Fruit fly (Drosophila melanogaster) whole organism, embryonic: ENCODE measurements around the gene CG1638.
A peak's percentile ranks its signal among the peaks of the same experiment; 100 is the strongest.

Experiments used
- CG10654 ChIP-seq: fragments of 200-800 bp; sonication (Bioruptor generic); optimal IDR thresholded peaks from 2 replicates; lab custom pipeline; 2016; ENCODE audit warnings: missing biosample characterization, missing genetic modification characterization
- CG11093 ChIP-seq: fragments of 200-800 bp; sonication (Bioruptor generic); IDR thresholded peaks from 3 replicates; pipeline ENCODE4 v1.3.6; 2022; ENCODE audit warnings: missing biosample characterization, missing genetic modification characterization
- CG16813 ChIP-seq: fragments of 200-800 bp; sonication (Bioruptor generic); IDR thresholded peaks from 3 replicates; pipeline ENCODE4 v1.3.6; 2022; ENCODE audit warnings: missing biosample characterization, missing genetic modification characterization; ENCODE audit not compliant: partially characterized antibody
- CG17568 ChIP-seq: fragments of 200-800 bp; sonication (Bioruptor generic); optimal IDR thresholded peaks from 2 replicates; lab custom pipeline; 2018; ENCODE audit warnings: missing biosample characterization, mild to moderate bottlenecking, missing genetic modification characterization, moderate library complexity
- CG18764 ChIP-seq: fragments of 200-800 bp; sonication (Bioruptor generic); optimal IDR thresholded peaks from 3 replicates; lab custom pipeline; 2016; ENCODE audit warnings: missing biosample characterization, missing genetic modification characterization
- CG2678 ChIP-seq: fragments of 200-800 bp; sonication (Bioruptor generic); optimal IDR thresholded peaks from 3 replicates; lab custom pipeline; 2019; ENCODE audit warnings: missing biosample characterization, mild to moderate bottlenecking, missing genetic modification characterization, moderate library complexity
- CG32532 ChIP-seq: fragments of 200-800 bp; sonication (Bioruptor generic); IDR thresholded peaks from 2 replicates; pipeline ENCODE4 v1.3.6; 2022; ENCODE audit warnings: missing biosample characterization, missing genetic modification characterization
- CG5245 ChIP-seq: fragments of 200-800 bp; sonication (Bioruptor generic); optimal IDR thresholded peaks from 3 replicates; lab custom pipeline; 2016; ENCODE audit warnings: missing biosample characterization, missing genetic modification characterization
- CG6813 ChIP-seq: fragments of 200-800 bp; sonication (Bioruptor generic); optimal IDR thresholded peaks from 2 replicates; lab custom pipeline; 2017; ENCODE audit warnings: missing biosample characterization, missing genetic modification characterization, mild to moderate bottlenecking, moderate library complexity, missing genetic modification reagents
- CG8388 ChIP-seq: fragments of 200-800 bp; sonication (Bioruptor generic); optimal IDR thresholded peaks from 2 replicates; lab custom pipeline; 2019; ENCODE audit warnings: missing biosample characterization, mild to moderate bottlenecking, missing genetic modification characterization, moderate library complexity
- CG8924 ChIP-seq: fragments of 200-800 bp; optimal IDR thresholded peaks from 3 replicates; lab custom pipeline; 2019; ENCODE audit warnings: missing biosample characterization, mild to moderate bottlenecking, missing genetic modification characterization, moderate library complexity
- Drgx ChIP-seq: fragments of 200-800 bp; sonication (Bioruptor generic); IDR thresholded peaks from 2 replicates; pipeline ENCODE4 v1.3.6; 2022; ENCODE audit warnings: missing biosample characterization, missing genetic modification characterization
- Eip74EF ChIP-seq, 2 experiments: fragments of 200-800 bp in 1 of 2; fragments of >200 bp in 1 of 2; sonication (Bioruptor generic) in 1 of 2; optimal IDR thresholded peaks; 2 replicates each; lab custom pipeline; 2017 to 2019; ENCODE audit warnings: missing biosample characterization in 2 of 2, missing genetic modification characterization in 2 of 2, mild to moderate bottlenecking in 1 of 2, moderate library complexity in 1 of 2
- Ets65A ChIP-seq: fragments of 200-800 bp; sonication (Bioruptor generic); peaks from one replicate; lab custom pipeline; 2016; ENCODE audit warnings: missing biosample characterization, missing genetic modification characterization
- Fer2 ChIP-seq: fragments of 200-800 bp; sonication (Bioruptor generic); optimal IDR thresholded peaks from 2 replicates; lab custom pipeline; 2018; ENCODE audit warnings: missing biosample characterization, mild to moderate bottlenecking, missing genetic modification characterization, moderate library complexity
- H15 ChIP-seq: fragments of 200-800 bp; sonication (Bioruptor generic); IDR thresholded peaks from 3 replicates; pipeline ENCODE4 v1.3.6; 2022; ENCODE audit warnings: missing biosample characterization, missing genetic modification characterization
- HLHmδ ChIP-seq: fragments of 200-800 bp; sonication (Bioruptor generic); optimal IDR thresholded peaks from 2 replicates; lab custom pipeline; 2018; ENCODE audit warnings: missing biosample characterization, mild to moderate bottlenecking, missing genetic modification characterization, moderate library complexity
- Hr3 ChIP-seq: fragments of 200-800 bp; sonication (Bioruptor generic); optimal IDR thresholded peaks from 3 replicates; lab custom pipeline; 2016; ENCODE audit warnings: missing biosample characterization, missing genetic modification characterization
- Hr78 ChIP-seq, 2 experiments: fragments of 200-800 bp in 1 of 2; fragments of >200 bp in 1 of 2; sonication (Bioruptor generic) in 1 of 2; optimal IDR thresholded peaks; 2 replicates each; lab custom pipeline; 2017 to 2019; ENCODE audit warnings: missing biosample characterization in 2 of 2, missing genetic modification characterization in 2 of 2, mild to moderate bottlenecking in 1 of 2, moderate library complexity in 1 of 2
- Mad ChIP-seq: fragments of 200-800 bp; sonication (Bioruptor generic); optimal IDR thresholded peaks from 2 replicates; lab custom pipeline; 2016; ENCODE audit warnings: missing biosample characterization, missing genetic modification characterization
- Mes4 ChIP-seq: fragments of 200-800 bp; sonication (Bioruptor generic); optimal IDR thresholded peaks from 2 replicates; lab custom pipeline; 2016; ENCODE audit warnings: missing biosample characterization, missing genetic modification characterization
- NFAT ChIP-seq: fragments of 200-800 bp; sonication (Bioruptor generic); IDR thresholded peaks from 2 replicates; pipeline ENCODE4 v1.3.6; 2022; ENCODE audit warnings: missing biosample characterization, missing genetic modification characterization
- Rfx ChIP-seq: fragments of 200-800 bp; sonication (Bioruptor generic); IDR thresholded peaks from 2 replicates; pipeline ENCODE4 v1.3.6; 2022; ENCODE audit warnings: missing biosample characterization, missing genetic modification characterization
- Scr ChIP-seq: fragments of 200-800 bp; sonication (Bioruptor generic); IDR thresholded peaks from 2 replicates; pipeline ENCODE4 v1.3.6; 2022; ENCODE audit warnings: missing biosample characterization, missing genetic modification characterization; ENCODE audit not compliant: partially characterized antibody
- Xrp1 ChIP-seq: fragments of 200-800 bp; sonication (Bioruptor generic); IDR thresholded peaks from 2 replicates; pipeline ENCODE4 v1.3.6; 2022; ENCODE audit warnings: missing biosample characterization, missing genetic modification characterization
- ap ChIP-seq: fragments of 200-800 bp; sonication (Bioruptor generic); IDR thresholded peaks from 2 replicates; pipeline ENCODE4 v1.3.6; 2022; ENCODE audit warnings: missing biosample characterization, missing genetic modification characterization
- btn ChIP-seq: fragments of 200-800 bp; sonication (Bioruptor generic); optimal IDR thresholded peaks from 2 replicates; lab custom pipeline; 2016; ENCODE audit warnings: missing biosample characterization, missing genetic modification characterization
- caup ChIP-seq: fragments of 200-800 bp; sonication (Bioruptor generic); optimal IDR thresholded peaks from 3 replicates; lab custom pipeline; 2017; ENCODE audit warnings: missing biosample characterization, mild to moderate bottlenecking, missing genetic modification characterization, moderate library complexity; ENCODE audit not compliant: severe bottlenecking
- ci ChIP-seq: fragments of 200-800 bp; sonication (Bioruptor generic); IDR thresholded peaks from 3 replicates; pipeline ENCODE4 v1.3.6; 2022; ENCODE audit warnings: missing biosample characterization, missing genetic modification characterization
- dm ChIP-seq: fragments of 200-800 bp; sonication (Bioruptor generic); optimal IDR thresholded peaks from 3 replicates; lab custom pipeline; 2016; ENCODE audit warnings: missing biosample characterization, missing genetic modification characterization
- dpn ChIP-seq, 2 experiments: fragments of 200-800 bp; sonication (Bioruptor generic); optimal IDR thresholded peaks; 3 replicates each; lab custom pipeline; 2016; ENCODE audit warnings: missing biosample characterization in 2 of 2, missing genetic modification characterization in 2 of 2
- eyg ChIP-seq: fragments of 200-800 bp; sonication (Bioruptor generic); optimal IDR thresholded peaks from 3 replicates; lab custom pipeline; 2016; ENCODE audit warnings: missing biosample characterization, missing genetic modification characterization
- h ChIP-seq: fragments of >200 bp; optimal IDR thresholded peaks from 2 replicates; lab custom pipeline; 2017
- her ChIP-seq: fragments of 200-800 bp; sonication (Bioruptor generic); optimal IDR thresholded peaks from 2 replicates; lab custom pipeline; 2016; ENCODE audit warnings: missing biosample characterization, missing genetic modification characterization
- insv ChIP-seq, 2 experiments: fragments of 200-800 bp; sonication (Bioruptor generic); optimal IDR thresholded peaks; 3 replicates each; lab custom pipeline; 2016 to 2018; ENCODE audit warnings: missing biosample characterization in 2 of 2, missing genetic modification characterization in 2 of 2
- mld ChIP-seq: fragments of 200-800 bp; sonication (Bioruptor generic); IDR thresholded peaks from 3 replicates; pipeline ENCODE4 v1.3.6; 2022; ENCODE audit warnings: missing biosample characterization, missing genetic modification characterization; ENCODE audit not compliant: partially characterized antibody
- nerfin-1 ChIP-seq: fragments of 200-800 bp; sonication (Bioruptor generic); optimal IDR thresholded peaks from 3 replicates; lab custom pipeline; 2019; ENCODE audit warnings: missing biosample characterization, mild to moderate bottlenecking, missing genetic modification characterization, moderate library complexity
- peb ChIP-seq: fragments of 200-800 bp; sonication (Bioruptor generic); IDR thresholded peaks from 2 replicates; pipeline ENCODE4 v1.3.6; 2022; ENCODE audit warnings: missing biosample characterization, missing genetic modification characterization
- pfk ChIP-seq: fragments of 200-800 bp; sonication (Bioruptor generic); optimal IDR thresholded peaks from 2 replicates; lab custom pipeline; 2018; ENCODE audit warnings: missing biosample characterization, mild to moderate bottlenecking, missing genetic modification characterization, moderate library complexity
- pzg ChIP-seq: fragments of 200-800 bp; sonication (Bioruptor generic); optimal IDR thresholded peaks from 3 replicates; lab custom pipeline; 2018; ENCODE audit warnings: missing biosample characterization, mild to moderate bottlenecking, missing genetic modification characterization, moderate library complexity
- slbo ChIP-seq: fragments of 200-800 bp; sonication (Bioruptor generic); IDR thresholded peaks from 2 replicates; pipeline ENCODE4 v1.3.6; 2022; ENCODE audit warnings: missing biosample characterization, missing genetic modification characterization
- sna ChIP-seq: fragments of 200-800 bp; sonication (Bioruptor generic); IDR thresholded peaks from 2 replicates; pipeline ENCODE4 v1.3.6; 2022; ENCODE audit warnings: missing biosample characterization, missing genetic modification characterization; ENCODE audit not compliant: partially characterized antibody
- sqz ChIP-seq: fragments of 200-800 bp; sonication (Bioruptor generic); optimal IDR thresholded peaks from 3 replicates; lab custom pipeline; 2018; ENCODE audit warnings: missing biosample characterization, mild to moderate bottlenecking, missing genetic modification characterization
- stc ChIP-seq: fragments of 200-800 bp; sonication (Bioruptor generic); IDR thresholded peaks from 2 replicates; pipeline ENCODE4 v1.3.6; 2022; ENCODE audit warnings: missing biosample characterization, missing genetic modification characterization
- stwl ChIP-seq: fragments of 200-800 bp; sonication (Bioruptor generic); optimal IDR thresholded peaks from 3 replicates; lab custom pipeline; 2018; ENCODE audit warnings: missing biosample characterization, mild to moderate bottlenecking, missing genetic modification characterization, moderate library complexity
- tap ChIP-seq: fragments of 200-800 bp; optimal IDR thresholded peaks from 3 replicates; lab custom pipeline; 2019; ENCODE audit warnings: missing biosample characterization, mild to moderate bottlenecking, missing genetic modification characterization, moderate library complexity
- trh ChIP-seq: fragments of 200-800 bp; sonication (Bioruptor generic); optimal IDR thresholded peaks from 2 replicates; lab custom pipeline; 2016; ENCODE audit warnings: missing biosample characterization, missing genetic modification characterization
- tup ChIP-seq: fragments of 200-800 bp; sonication (Bioruptor generic); optimal IDR thresholded peaks from 2 replicates; lab custom pipeline; 2016; ENCODE audit warnings: missing biosample characterization, mild to moderate bottlenecking, missing genetic modification characterization, moderate library complexity
- tx ChIP-seq: fragments of 200-800 bp; sonication (Bioruptor generic); optimal IDR thresholded peaks from 2 replicates; lab custom pipeline; 2016; ENCODE audit warnings: missing biosample characterization, missing genetic modification characterization
- vfl ChIP-seq: fragments of 200-800 bp; sonication (Bioruptor generic); optimal IDR thresholded peaks from 2 replicates; lab custom pipeline; 2016; ENCODE audit warnings: missing biosample characterization, missing genetic modification characterization

Gene CG1638

DNA sequence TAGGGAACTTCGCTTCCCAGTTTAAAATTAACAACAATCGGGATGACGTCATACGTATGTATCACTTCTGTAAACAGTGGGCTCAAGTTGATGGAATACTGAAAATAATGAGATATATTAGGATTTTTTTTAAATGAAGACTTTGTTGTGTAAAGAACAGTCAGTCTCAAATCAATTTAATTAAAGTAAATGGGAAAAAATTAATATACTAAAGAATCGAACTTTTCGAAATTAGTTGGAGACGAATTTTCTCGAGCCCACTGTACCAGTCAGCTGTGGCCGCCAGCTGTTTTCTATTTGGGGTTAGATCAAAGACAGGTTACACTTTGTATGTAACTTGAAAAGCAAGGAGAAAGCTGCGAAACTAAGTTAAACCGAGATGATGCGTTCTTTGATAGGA, 2.0 kb upstream of the CG1638 start, which contains the start of gene CG1635 (continued):
- peak; percentile 90 for TF ChIP-seq Ets65A
- peak; percentile 40 for TF ChIP-seq pzg (GFP tag; lab: Kevin White, UChicago)
- TF ChIP-seq trh (GFP tag; lab: Kevin White, UChicago) = peak; percentile 96
- TF ChIP-seq CG17568 (GFP tag; lab: Kevin White, UChicago) = peak; percentile 99
- peak; percentile 98 for TF ChIP-seq CG11093 (GFP tag; lab: Robert Waterston, UW)
- peak; percentile 99 for TF ChIP-seq CG6813 (GFP tag; lab: Kevin White, UChicago)
- TF ChIP-seq CG8388 (GFP tag; lab: Kevin White, UChicago) = peak; percentile 99
- TF ChIP-seq insv (GFP tag; optimal IDR thresholded peaks at IDR 0.05; lab: Kevin White, UChicago) = peak; percentile 74 to 87
- TF ChIP-seq HLHmδ (GFP tag; lab: Kevin White, UChicago) = no peak
- peak; percentile 99 for TF ChIP-seq ap
- peak; percentile 99 for TF ChIP-seq Mad (GFP tag; lab: Kevin White, UChicago)
- peak; percentile 99 for TF ChIP-seq Rfx
- TF ChIP-seq Hr78 (GFP tag; optimal IDR thresholded peaks at IDR 0.05; lab: Kevin White, UChicago) = peak in 1 of 2 experiments; percentile 97
- TF ChIP-seq Eip74EF (GFP tag; optimal IDR thresholded peaks at IDR 0.05; lab: Kevin White, UChicago) = peak in 1 of 2 experiments; percentile 98
- TF ChIP-seq vfl (GFP tag; lab: Kevin White, UChicago) = peak; percentile 97
- TF ChIP-seq slbo (GFP tag; lab: Robert Waterston, UW) = peak; percentile 99
- TF ChIP-seq Mes4 (GFP tag; lab: Kevin White, UChicago) = peak; percentile 98
- TF ChIP-seq her (GFP tag; lab: Kevin White, UChicago) = peak; percentile 96
- peak; percentile 100 for TF ChIP-seq Xrp1 (GFP tag; lab: Robert Waterston, UW)
- TF ChIP-seq mld = 0 out of 3 replicates have a peak, but pooled peaks have one; percentile 56
- TF ChIP-seq sna (GFP tag; lab: Robert Waterston, UW) = peak; percentile 73
- peak; percentile 100 for TF ChIP-seq tap (tag; lab: Kevin White, UChicago)
- TF ChIP-seq Hr3 = peak; percentile 99
- TF ChIP-seq CG8924 (tag; lab: Kevin White, UChicago) = peak; percentile 100
- peak; percentile 97 for TF ChIP-seq CG5245 (GFP tag; lab: Kevin White, UChicago)
- peak; percentile 97 for TF ChIP-seq CG18764 (GFP tag; lab: Kevin White, UChicago)
- peak; percentile 98 for TF ChIP-seq CG10654
- peak; percentile 100 for TF ChIP-seq ci (GFP tag; lab: Robert Waterston, UW)
- peak; percentile 99 for TF ChIP-seq stc (GFP tag; lab: Robert Waterston, UW)
- peak; percentile 95 for TF ChIP-seq btn (GFP tag; lab: Kevin White, UChicago)
- peak; percentile 99 for TF ChIP-seq caup (GFP tag; lab: Kevin White, UChicago)
- TF ChIP-seq CG2678 (tag; lab: Kevin White, UChicago) = peak; percentile 100
- TF ChIP-seq stwl (tag; lab: Kevin White, UChicago) = peak; percentile 75
- TF ChIP-seq NFAT (GFP tag; lab: Robert Waterston, UW) = peak; percentile 99
- TF ChIP-seq H15 (GFP tag; lab: Robert Waterston, UW) = peak; percentile 99
- peak; percentile 98 for TF ChIP-seq peb
- TF ChIP-seq Scr (GFP tag; lab: Robert Waterston, UW) = peak; percentile 64
- peak; percentile 99 for TF ChIP-seq Fer2
- peak; percentile 82 for TF ChIP-seq pfk (GFP tag; lab: Kevin White, UChicago)
- TF ChIP-seq h (lab: Kevin White, UChicago) = no peak
- TF ChIP-seq CG32532 (GFP tag; lab: Robert Waterston, UW) = peak; percentile 100
- peak; percentile 100 for TF ChIP-seq Drgx (GFP tag; lab: Robert Waterston, UW)
- peak; percentile 99 for TF ChIP-seq nerfin-1
- peak; percentile 98 for TF ChIP-seq tup
- TF ChIP-seq CG16813 (GFP tag; lab: Robert Waterston, UW) = peak; percentile 51
- peak; percentile 98 for TF ChIP-seq tx
- peak; percentile 97 for TF ChIP-seq dm (GFP tag; lab: Kevin White, UChicago)
- peak; percentile 98 to 99 for TF ChIP-seq dpn (GFP tag; optimal IDR thresholded peaks at IDR 0.05; lab: Kevin White, UChicago)
- TF ChIP-seq sqz = peak; percentile 99
- peak; percentile 98 for TF ChIP-seq eyg
